1 fruit fly cellular context compared by ENCODE assay signal in genomic region chr3R:31724580-31725320, dm6.
TF ChIP-seq lines count a peak whose summit lies in the region.

No protein-coding gene starts in this region.

TF ChIP-seq in whole organism, embryonic, 481 proteins besides CTCF, POLR2A, EP300 and RAD21 (continued from another document):
- 0 out of 2 replicates have a peak, but pooled peaks have one; percentile 17 for TF ChIP-seq CG14441 (GFP tag; IDR thresholded peaks at IDR 0.05; lab: Robert Waterston, UW)
- no peak for TF ChIP-seq dimm (GFP tag; IDR thresholded peaks at IDR 0.05; lab: Robert Waterston, UW)
- peak; percentile 13 for TF ChIP-seq pfk (GFP tag; optimal IDR thresholded peaks at IDR 0.05; lab: Kevin White, UChicago)
- TF ChIP-seq Deaf1 (tag; optimal IDR thresholded peaks at IDR 0.05; lab: Kevin White, UChicago), result peak; percentile 97
- TF ChIP-seq Opbp (GFP tag; IDR thresholded peaks at IDR 0.05; lab: Robert Waterston, UW; ENCODE audit: partially characterized antibody), result 0 out of 3 replicates have a peak, but pooled peaks have one; percentile 23
- 0 out of 2 replicates have a peak, but pooled peaks have one; percentile 18 for TF ChIP-seq ato (GFP tag; IDR thresholded peaks at IDR 0.05; lab: Robert Waterston, UW; ENCODE audit: partially characterized antibody)
- TF ChIP-seq CG6765 (GFP tag; optimal IDR thresholded peaks at IDR 0.05; lab: Kevin White, UChicago), result no peak
- no peak for TF ChIP-seq gfzf (GFP tag; optimal IDR thresholded peaks at IDR 0.05; lab: Kevin White, UChicago)
- 0 out of 2 replicates have a peak, but pooled peaks have one; percentile 9 for TF ChIP-seq bbx (GFP tag; IDR thresholded peaks at IDR 0.05; lab: Robert Waterston, UW; ENCODE audit: partially characterized antibody)
- TF ChIP-seq Ravus (GFP tag; IDR thresholded peaks at IDR 0.05; lab: Robert Waterston, UW), result no peak
- peak; percentile 66; the same call in 1 of the 2 replicates for TF ChIP-seq vvl (GFP tag; IDR thresholded peaks at IDR 0.05; lab: Robert Waterston, UW)
- TF ChIP-seq lilli (GFP tag; optimal IDR thresholded peaks at IDR 0.05; lab: Kevin White, UChicago), result peak; percentile 8
- no peak for TF ChIP-seq Max (GFP tag; optimal IDR thresholded peaks at IDR 0.05; lab: Kevin White, UChicago)
- TF ChIP-seq tll (GFP tag; optimal IDR thresholded peaks at IDR 0.05; lab: Kevin White, UChicago), result peak in 1 of 2 experiments; percentile 11
- peak; percentile 52; the same call in 1 of the 3 replicates for TF ChIP-seq z (GFP tag; IDR thresholded peaks at IDR 0.05; lab: Robert Waterston, UW)
- no peak for TF ChIP-seq CG10209 (GFP tag; optimal IDR thresholded peaks at IDR 0.05; lab: Kevin White, UChicago)
- no peak for TF ChIP-seq CG16815 (GFP tag; optimal IDR thresholded peaks at IDR 0.05; lab: Kevin White, UChicago)
- TF ChIP-seq lab (GFP tag; optimal IDR thresholded peaks at IDR 0.05; lab: Kevin White, UChicago), result peak; percentile 24
- TF ChIP-seq CG15479 (GFP tag; optimal IDR thresholded peaks at IDR 0.05; lab: Kevin White, UChicago), result no peak
- TF ChIP-seq scrt (GFP tag; optimal IDR thresholded peaks at IDR 0.05; lab: Kevin White, UChicago), result peak; percentile 20
- 0 out of 2 replicates have a peak, but pooled peaks have one; percentile 4 for TF ChIP-seq CG17328 (GFP tag; IDR thresholded peaks at IDR 0.05; lab: Robert Waterston, UW)
- 0 out of 3 replicates have a peak, but pooled peaks have one; percentile 45 for TF ChIP-seq zfh1 (GFP tag; IDR thresholded peaks at IDR 0.05; lab: Robert Waterston, UW)
- no peak for TF ChIP-seq CG12104 (GFP tag; optimal IDR thresholded peaks at IDR 0.05; lab: Kevin White, UChicago)
- TF ChIP-seq crol (GFP tag; IDR thresholded peaks at IDR 0.05; lab: Robert Waterston, UW), result peak; percentile 89
- peak; percentile 43; the same call in 1 of the 3 replicates for TF ChIP-seq CG34422 (GFP tag; IDR thresholded peaks at IDR 0.05; lab: Robert Waterston, UW)
- no peak for TF ChIP-seq CG17802 (tag; optimal IDR thresholded peaks at IDR 0.05; lab: Kevin White, UChicago)
- TF ChIP-seq Med (GFP tag; lab: Kevin White, UChicago), result peak; percentile 80
- TF ChIP-seq stc (GFP tag; IDR thresholded peaks at IDR 0.05; lab: Robert Waterston, UW), result peak; percentile 9; the same call in 1 of the 2 replicates
- TF ChIP-seq CG7357 (GFP tag; IDR thresholded peaks at IDR 0.05; lab: Robert Waterston, UW), result no peak
- 0 out of 4 replicates have a peak, but pooled peaks have one; percentile 17 for TF ChIP-seq Dll (GFP tag; IDR thresholded peaks at IDR 0.05; lab: Robert Waterston, UW; ENCODE audit: partially characterized antibody)
- 0 out of 2 replicates have a peak, but pooled peaks have one; percentile 32 for TF ChIP-seq H2.0 (GFP tag; IDR thresholded peaks at IDR 0.05; lab: Robert Waterston, UW)
- no peak for TF ChIP-seq CG30403 (GFP tag; optimal IDR thresholded peaks at IDR 0.05; lab: Kevin White, UChicago)
- TF ChIP-seq Gug (GFP tag; IDR thresholded peaks at IDR 0.05; lab: Robert Waterston, UW), result no peak
- no peak for TF ChIP-seq da (GFP tag; optimal IDR thresholded peaks at IDR 0.05; lab: Kevin White, UChicago)
- peak; percentile 69 for TF ChIP-seq chm (GFP tag; IDR thresholded peaks at IDR 0.05; lab: Robert Waterston, UW)
- peak; percentile 26 for TF ChIP-seq Fer1 (GFP tag; optimal IDR thresholded peaks at IDR 0.05; lab: Kevin White, UChicago)
- 0 out of 2 replicates have a peak, but pooled peaks have one; percentile 21 for TF ChIP-seq onecut (GFP tag; IDR thresholded peaks at IDR 0.05; lab: Robert Waterston, UW)
- no peak for TF ChIP-seq CG12299 (tag; optimal IDR thresholded peaks at IDR 0.05; lab: Kevin White, UChicago)
- TF ChIP-seq ttk (GFP tag; IDR thresholded peaks at IDR 0.05; lab: Robert Waterston, UW), result 0 out of 2 replicates have a peak, but pooled peaks have one; percentile 9
- TF ChIP-seq tna (GFP tag; IDR thresholded peaks at IDR 0.05; lab: Robert Waterston, UW; ENCODE audit: partially characterized antibody), result 0 out of 2 replicates have a peak, but pooled peaks have one; percentile 11
- TF ChIP-seq ci (GFP tag; IDR thresholded peaks at IDR 0.05; lab: Robert Waterston, UW), result peak; percentile 70; the same call in 2 of the 3 replicates
- TF ChIP-seq CG11696 (GFP tag; IDR thresholded peaks at IDR 0.05; lab: Robert Waterston, UW), result peak; percentile 80
- peak; percentile 35; the same call in 1 of the 2 replicates for TF ChIP-seq Bgb (GFP tag; IDR thresholded peaks at IDR 0.05; lab: Robert Waterston, UW; ENCODE audit: partially characterized antibody)
- TF ChIP-seq CG34224 (GFP tag; IDR thresholded peaks at IDR 0.05; lab: Robert Waterston, UW; ENCODE audit: partially characterized antibody), result peak; percentile 37; the same call in 1 of the 3 replicates
- peak; percentile 98 for TF ChIP-seq Adf1 (GFP tag; IDR thresholded peaks at IDR 0.05; lab: Robert Waterston, UW)
- peak; percentile 9 for TF ChIP-seq caup (GFP tag; optimal IDR thresholded peaks at IDR 0.05; lab: Kevin White, UChicago; ENCODE audit: severe bottlenecking)
- no peak for TF ChIP-seq stwl (tag; optimal IDR thresholded peaks at IDR 0.05; lab: Kevin White, UChicago)
- TF ChIP-seq Dbx (GFP tag; IDR thresholded peaks at IDR 0.05; lab: Robert Waterston, UW), result peak; percentile 29; the same call in 1 of the 3 replicates
- no peak for TF ChIP-seq Sin3A (optimal IDR thresholded peaks at IDR 0.05; lab: Kevin White, UChicago)
- TF ChIP-seq Jarid2 (GFP tag; optimal IDR thresholded peaks at IDR 0.05; lab: Kevin White, UChicago), result peak; percentile 74
- peak; percentile 53; the same call in 1 of the 2 replicates for TF ChIP-seq ara (GFP tag; IDR thresholded peaks at IDR 0.05; lab: Robert Waterston, UW)
- no peak for TF ChIP-seq E2f1 (GFP tag; IDR thresholded peaks at IDR 0.05; lab: Robert Waterston, UW)
- TF ChIP-seq HLHmδ (GFP tag; optimal IDR thresholded peaks at IDR 0.05; lab: Kevin White, UChicago), result peak; percentile 57
- 0 out of 2 replicates have a peak, but pooled peaks have one; percentile 9 for TF ChIP-seq Nf-YA (GFP tag; IDR thresholded peaks at IDR 0.05; lab: Robert Waterston, UW)
- TF ChIP-seq CG4360 (GFP tag; IDR thresholded peaks at IDR 0.05; lab: Robert Waterston, UW), result peak; percentile 95
- TF ChIP-seq rib (GFP tag; IDR thresholded peaks at IDR 0.05; lab: Robert Waterston, UW), result 0 out of 2 replicates have a peak, but pooled peaks have one; percentile 15
- peak; percentile 45; the same call in 1 of the 3 replicates for TF ChIP-seq zen2 (GFP tag; IDR thresholded peaks at IDR 0.05; lab: Robert Waterston, UW; ENCODE audit: partially characterized antibody)
- peak; percentile 13 for TF ChIP-seq Hmr (GFP tag; optimal IDR thresholded peaks at IDR 0.05; lab: Kevin White, UChicago)
- TF ChIP-seq CG10274 (GFP tag; optimal IDR thresholded peaks at IDR 0.05; lab: Kevin White, UChicago), result no peak
- TF ChIP-seq sr (GFP tag; IDR thresholded peaks at IDR 0.05; lab: Robert Waterston, UW), result peak; percentile 47; the same call in 1 of the 3 replicates
- no peak for TF ChIP-seq ac (GFP tag; optimal IDR thresholded peaks at IDR 0.05; lab: Kevin White, UChicago)
- peak; percentile 45; the same call in 2 of the 3 replicates for TF ChIP-seq CG2199 (GFP tag; IDR thresholded peaks at IDR 0.05; lab: Robert Waterston, UW)
- 0 out of 3 replicates have a peak, but pooled peaks have one; percentile 6 for TF ChIP-seq row (GFP tag; IDR thresholded peaks at IDR 0.05; lab: Robert Waterston, UW)
- no peak for TF ChIP-seq abd-A (tag; optimal IDR thresholded peaks at IDR 0.05; lab: Kevin White, UChicago)
- no peak for TF ChIP-seq Kr (GFP tag; optimal IDR thresholded peaks at IDR 0.05; lab: Kevin White, UChicago)
- no peak for TF ChIP-seq gt (GFP tag; IDR thresholded peaks at IDR 0.05; lab: Robert Waterston, UW)
- no peak for TF ChIP-seq CG13296 (GFP tag; optimal IDR thresholded peaks at IDR 0.05; lab: Kevin White, UChicago)
- no peak for TF ChIP-seq CG33557 (GFP tag; optimal IDR thresholded peaks at IDR 0.05; lab: Kevin White, UChicago)
- TF ChIP-seq Drgx (GFP tag; IDR thresholded peaks at IDR 0.05; lab: Robert Waterston, UW), result peak; percentile 20; the same call in 1 of the 2 replicates
- TF ChIP-seq trem (tag; optimal IDR thresholded peaks at IDR 0.05; lab: Kevin White, UChicago), result no peak
- TF ChIP-seq oc (tag; optimal IDR thresholded peaks at IDR 0.05; lab: Kevin White, UChicago), result no peak
- TF ChIP-seq kay (GFP tag; optimal IDR thresholded peaks at IDR 0.05; lab: Kevin White, UChicago), result no peak
- no peak for TF ChIP-seq pan (optimal IDR thresholded peaks at IDR 0.05; lab: Kevin White, UChicago)
- TF ChIP-seq pan (GFP tag; optimal IDR thresholded peaks at IDR 0.05 in 1 of 2, IDR thresholded peaks at IDR 0.05 in 1 of 2), result no peak
- TF ChIP-seq Dip3 (GFP tag; optimal IDR thresholded peaks at IDR 0.05; lab: Kevin White, UChicago), result peak; percentile 21
- no peak for TF ChIP-seq CG3726 (GFP tag; IDR thresholded peaks at IDR 0.05; lab: Robert Waterston, UW)
- TF ChIP-seq CG3163 (GFP tag; optimal IDR thresholded peaks at IDR 0.05; lab: Kevin White, UChicago), result peak; percentile 59
- no peak for TF ChIP-seq CG3838 (GFP tag; optimal IDR thresholded peaks at IDR 0.05; lab: Kevin White, UChicago)
- TF ChIP-seq her (GFP tag; optimal IDR thresholded peaks at IDR 0.05; lab: Kevin White, UChicago), result peak; percentile 31
- TF ChIP-seq CG1832 (GFP tag; optimal IDR thresholded peaks at IDR 0.05; lab: Kevin White, UChicago), result peak; percentile 51
- TF ChIP-seq D (optimal IDR thresholded peaks at IDR 0.05; lab: Kevin White, UChicago), result peak; percentile 36
- TF ChIP-seq D (GFP tag; optimal IDR thresholded peaks at IDR 0.05; lab: Kevin White, UChicago), result no peak
